Fruit fly (Drosophila melanogaster) whole organism, embryonic: ENCODE results near the gene hry.

Source experiments
- CG10209 ChIP-seq: fragments of 200-800 bp; sonication (Bioruptor generic); optimal IDR thresholded peaks from 3 replicates; lab custom pipeline; 2017; ENCODE audit warnings: missing biosample characterization, mild to moderate bottlenecking, missing genetic modification characterization, missing genetic modification reagents
- CG10321 ChIP-seq: fragments of 200-800 bp; sonication (Bioruptor generic); IDR thresholded peaks from 2 replicates; pipeline ENCODE4 v1.3.6; 2022; ENCODE audit warnings: missing biosample characterization, missing genetic modification characterization
- CG11695 ChIP-seq: fragments of 200-800 bp; sonication (Bioruptor generic); IDR thresholded peaks from 3 replicates; pipeline ENCODE4 v1.3.6; 2022; ENCODE audit warnings: missing biosample characterization, missing genetic modification characterization
- CG12299 ChIP-seq: fragments of 200-800 bp; sonication (Bioruptor generic); optimal IDR thresholded peaks from 2 replicates; lab custom pipeline; 2018; ENCODE audit warnings: missing biosample characterization, mild to moderate bottlenecking, missing genetic modification characterization
- CG13123 ChIP-seq: fragments of 200-800 bp; sonication (Bioruptor generic); optimal IDR thresholded peaks from 2 replicates; lab custom pipeline; 2016; ENCODE audit warnings: missing biosample characterization, missing genetic modification characterization
- CG14965 ChIP-seq: fragments of 200-800 bp; sonication (Bioruptor generic); optimal IDR thresholded peaks from 2 replicates; lab custom pipeline; 2016; ENCODE audit warnings: missing biosample characterization, missing genetic modification characterization, borderline replicate concordance
- CG15073 ChIP-seq: fragments of 200-800 bp; sonication (Bioruptor generic); optimal IDR thresholded peaks from 2 replicates; lab custom pipeline; 2016; ENCODE audit warnings: missing biosample characterization, missing genetic modification characterization
- CG15269 ChIP-seq: fragments of 200-800 bp; sonication (Bioruptor generic); optimal IDR thresholded peaks from 2 replicates; lab custom pipeline; 2018; ENCODE audit warnings: missing biosample characterization, mild to moderate bottlenecking, missing genetic modification characterization, moderate library complexity
- CG16815 ChIP-seq: fragments of 200-800 bp; sonication (Bioruptor generic); optimal IDR thresholded peaks from 3 replicates; lab custom pipeline; 2017; ENCODE audit warnings: missing biosample characterization, mild to moderate bottlenecking, missing genetic modification characterization
- CG1792 ChIP-seq: fragments of 200-800 bp; sonication (Bioruptor generic); optimal IDR thresholded peaks from 2 replicates; lab custom pipeline; 2016; ENCODE audit warnings: missing biosample characterization, missing genetic modification characterization
- CG2116 ChIP-seq: fragments of 200-800 bp; sonication (Bioruptor generic); optimal IDR thresholded peaks from 3 replicates; lab custom pipeline; 2018; ENCODE audit warnings: missing biosample characterization, mild to moderate bottlenecking, missing genetic modification characterization
- CG3065 ChIP-seq: fragments of 200-800 bp; sonication (Bioruptor generic); optimal IDR thresholded peaks from 2 replicates; lab custom pipeline; 2016; ENCODE audit warnings: missing biosample characterization, missing genetic modification characterization
- CG31441 ChIP-seq: fragments of 200-800 bp; sonication (Bioruptor generic); IDR thresholded peaks from 2 replicates; pipeline ENCODE4 v1.3.6; 2022; ENCODE audit warnings: missing biosample characterization, missing genetic modification characterization
- CG33213 ChIP-seq: fragments of 200-800 bp; sonication (Bioruptor generic); optimal IDR thresholded peaks from 3 replicates; lab custom pipeline; 2016; ENCODE audit warnings: missing biosample characterization, missing genetic modification characterization
- CG8089 ChIP-seq: fragments of 200-800 bp; sonication (Bioruptor generic); optimal IDR thresholded peaks from 3 replicates; lab custom pipeline; 2016; ENCODE audit warnings: missing biosample characterization, missing genetic modification characterization
- CG8290 ChIP-seq, 3 experiments: fragments of 200-800 bp; sonication (Bioruptor generic); optimal IDR thresholded peaks; 2 replicates each; lab custom pipeline; 2016 to 2019; ENCODE audit warnings: missing biosample characterization in 3 of 3, missing genetic modification characterization in 3 of 3, mild to moderate bottlenecking in 2 of 3, moderate library complexity in 1 of 3
- Dek ChIP-seq: fragments of 200-800 bp; sonication (Bioruptor generic); optimal IDR thresholded peaks from 3 replicates; lab custom pipeline; 2019; ENCODE audit warnings: missing biosample characterization, mild to moderate bottlenecking, missing genetic modification characterization, moderate library complexity
- Dip2 ChIP-seq: fragments of 200-800 bp; sonication (Bioruptor generic); IDR thresholded peaks from 2 replicates; pipeline ENCODE4 v1.3.6; 2022; ENCODE audit warnings: missing biosample characterization, missing genetic modification characterization
- Ets97D ChIP-seq: fragments of 200-800 bp; sonication (Bioruptor generic); optimal IDR thresholded peaks from 3 replicates; lab custom pipeline; 2016; ENCODE audit warnings: missing biosample characterization, missing genetic modification characterization
- HLHmδ ChIP-seq: fragments of 200-800 bp; sonication (Bioruptor generic); optimal IDR thresholded peaks from 2 replicates; lab custom pipeline; 2018; ENCODE audit warnings: missing biosample characterization, mild to moderate bottlenecking, missing genetic modification characterization, moderate library complexity
- Hr78 ChIP-seq, 2 experiments: fragments of 200-800 bp in 1 of 2; fragments of >200 bp in 1 of 2; sonication (Bioruptor generic) in 1 of 2; optimal IDR thresholded peaks; 2 replicates each; lab custom pipeline; 2017 to 2019; ENCODE audit warnings: missing biosample characterization in 2 of 2, missing genetic modification characterization in 2 of 2, mild to moderate bottlenecking in 1 of 2, moderate library complexity in 1 of 2
- Nf-YA ChIP-seq: fragments of 200-800 bp; sonication (Bioruptor generic); IDR thresholded peaks from 2 replicates; pipeline ENCODE4 v1.3.6; 2022; ENCODE audit warnings: missing biosample characterization, missing genetic modification characterization
- Side ChIP-seq: fragments of 200-800 bp; sonication (Bioruptor generic); optimal IDR thresholded peaks from 2 replicates; lab custom pipeline; 2016; ENCODE audit warnings: missing biosample characterization, missing genetic modification characterization
- Six4 ChIP-seq: fragments of 200-800 bp; sonication (Bioruptor generic); optimal IDR thresholded peaks from 2 replicates; lab custom pipeline; 2016; ENCODE audit warnings: missing biosample characterization, missing genetic modification characterization
- YL-1 ChIP-seq: fragments of 200-800 bp; sonication (Bioruptor generic); optimal IDR thresholded peaks from 3 replicates; lab custom pipeline; 2017; ENCODE audit warnings: missing biosample characterization, mild to moderate bottlenecking, missing genetic modification characterization
- ara ChIP-seq: fragments of 200-800 bp; sonication (Bioruptor generic); IDR thresholded peaks from 2 replicates; pipeline ENCODE4 v1.3.6; 2022; ENCODE audit warnings: missing biosample characterization, missing genetic modification characterization
- br ChIP-seq: fragments of >200 bp; optimal IDR thresholded peaks from 2 replicates; lab custom pipeline; 2017
- btn ChIP-seq: fragments of 200-800 bp; sonication (Bioruptor generic); optimal IDR thresholded peaks from 2 replicates; lab custom pipeline; 2016; ENCODE audit warnings: missing biosample characterization, missing genetic modification characterization
- cad ChIP-seq: fragments of >200 bp; optimal IDR thresholded peaks from 2 replicates; lab custom pipeline; 2017; ENCODE audit warnings: missing biosample characterization, missing genetic modification characterization
- cato ChIP-seq: fragments of 200-800 bp; sonication (Bioruptor generic); optimal IDR thresholded peaks from 2 replicates; lab custom pipeline; 2016; ENCODE audit warnings: missing biosample characterization, missing genetic modification characterization, borderline replicate concordance
- cg ChIP-seq: fragments of 200-800 bp; sonication (Bioruptor generic); optimal IDR thresholded peaks from 3 replicates; lab custom pipeline; 2019; ENCODE audit warnings: missing biosample characterization, mild to moderate bottlenecking, missing genetic modification characterization, moderate library complexity
- crol ChIP-seq: fragments of 200-800 bp; sonication (Bioruptor generic); IDR thresholded peaks from 2 replicates; pipeline ENCODE4 v1.3.6; 2022; ENCODE audit warnings: missing biosample characterization, missing genetic modification characterization
- dm ChIP-seq: fragments of 200-800 bp; sonication (Bioruptor generic); optimal IDR thresholded peaks from 3 replicates; lab custom pipeline; 2016; ENCODE audit warnings: missing biosample characterization, missing genetic modification characterization
- emc ChIP-seq: fragments of 200-800 bp; sonication (Bioruptor generic); optimal IDR thresholded peaks from 2 replicates; lab custom pipeline; 2016; ENCODE audit warnings: missing biosample characterization, missing genetic modification characterization
- en ChIP-seq: fragments of 200-800 bp; sonication (Bioruptor generic); optimal IDR thresholded peaks from 2 replicates; lab custom pipeline; 2016; ENCODE audit warnings: missing biosample characterization, missing genetic modification characterization
- ewg ChIP-seq: fragments of 200-800 bp; sonication (Bioruptor generic); optimal IDR thresholded peaks from 3 replicates; lab custom pipeline; 2017; ENCODE audit warnings: mild to moderate bottlenecking, missing biosample characterization, missing genetic modification reagents, missing genetic modification characterization
- eyg ChIP-seq: fragments of 200-800 bp; sonication (Bioruptor generic); optimal IDR thresholded peaks from 3 replicates; lab custom pipeline; 2016; ENCODE audit warnings: missing biosample characterization, missing genetic modification characterization
- fu2 ChIP-seq: fragments of 200-800 bp; sonication (Bioruptor generic); optimal IDR thresholded peaks from 2 replicates; lab custom pipeline; 2016; ENCODE audit warnings: missing biosample characterization, missing genetic modification characterization
- hbn ChIP-seq: fragments of 200-800 bp; sonication (Bioruptor generic); IDR thresholded peaks from 2 replicates; pipeline ENCODE4 v1.3.6; 2022; ENCODE audit warnings: missing biosample characterization, missing genetic modification characterization; ENCODE audit not compliant: partially characterized antibody
- jumu ChIP-seq: fragments of 200-800 bp; sonication (Bioruptor generic); optimal IDR thresholded peaks from 3 replicates; lab custom pipeline; 2016; ENCODE audit warnings: missing biosample characterization, missing genetic modification characterization
- lbe ChIP-seq: fragments of 200-800 bp; sonication (Bioruptor generic); optimal IDR thresholded peaks from 2 replicates; lab custom pipeline; 2016; ENCODE audit warnings: missing biosample characterization, mild to moderate bottlenecking, missing genetic modification characterization
- oc ChIP-seq: fragments of 200-800 bp; sonication (Bioruptor generic); optimal IDR thresholded peaks from 2 replicates; lab custom pipeline; 2018; ENCODE audit warnings: missing biosample characterization, mild to moderate bottlenecking, missing genetic modification characterization, moderate library complexity
- prd ChIP-seq, 3 experiments: fragments of >200 bp in 2 of 3; fragments of 200-800 bp in 1 of 3; sonication (Bioruptor generic) in 1 of 3; optimal IDR thresholded peaks in 2 of 3; IDR thresholded peaks in 1 of 3; 2 replicates in 2 of 3; 3 replicates in 1 of 3; pipeline versions ENCODE4 v1.3.6 to Lab custom; 2017 to 2022; ENCODE audit warnings: missing biosample characterization in 1 of 3, missing genetic modification characterization in 1 of 3
- ro ChIP-seq: fragments of 200-800 bp; sonication (Bioruptor generic); IDR thresholded peaks from 2 replicates; pipeline ENCODE4 v1.3.6; 2022; ENCODE audit warnings: missing biosample characterization, missing genetic modification characterization
- sc ChIP-seq, 3 experiments: fragments of >200 bp in 2 of 3; fragments of 200-800 bp in 1 of 3; sonication (Bioruptor generic) in 1 of 3; optimal IDR thresholded peaks; 2 replicates in 2 of 3; 3 replicates in 1 of 3; lab custom pipeline; 2017; ENCODE audit warnings: mild to moderate bottlenecking in 1 of 3, missing biosample characterization in 1 of 3, missing genetic modification characterization in 1 of 3, missing genetic modification reagents in 1 of 3
- so ChIP-seq: fragments of 200-800 bp; sonication (Bioruptor generic); IDR thresholded peaks from 3 replicates; pipeline ENCODE4 v1.3.6; 2022; ENCODE audit warnings: missing biosample characterization, missing genetic modification characterization
- tap ChIP-seq: fragments of 200-800 bp; optimal IDR thresholded peaks from 3 replicates; lab custom pipeline; 2019; ENCODE audit warnings: missing biosample characterization, mild to moderate bottlenecking, missing genetic modification characterization, moderate library complexity
- twi ChIP-seq: fragments of 200-800 bp; optimal IDR thresholded peaks from 2 replicates; lab custom pipeline; 2019; ENCODE audit warnings: missing biosample characterization, mild to moderate bottlenecking, missing genetic modification characterization, moderate library complexity

The hry gene

DNA sequence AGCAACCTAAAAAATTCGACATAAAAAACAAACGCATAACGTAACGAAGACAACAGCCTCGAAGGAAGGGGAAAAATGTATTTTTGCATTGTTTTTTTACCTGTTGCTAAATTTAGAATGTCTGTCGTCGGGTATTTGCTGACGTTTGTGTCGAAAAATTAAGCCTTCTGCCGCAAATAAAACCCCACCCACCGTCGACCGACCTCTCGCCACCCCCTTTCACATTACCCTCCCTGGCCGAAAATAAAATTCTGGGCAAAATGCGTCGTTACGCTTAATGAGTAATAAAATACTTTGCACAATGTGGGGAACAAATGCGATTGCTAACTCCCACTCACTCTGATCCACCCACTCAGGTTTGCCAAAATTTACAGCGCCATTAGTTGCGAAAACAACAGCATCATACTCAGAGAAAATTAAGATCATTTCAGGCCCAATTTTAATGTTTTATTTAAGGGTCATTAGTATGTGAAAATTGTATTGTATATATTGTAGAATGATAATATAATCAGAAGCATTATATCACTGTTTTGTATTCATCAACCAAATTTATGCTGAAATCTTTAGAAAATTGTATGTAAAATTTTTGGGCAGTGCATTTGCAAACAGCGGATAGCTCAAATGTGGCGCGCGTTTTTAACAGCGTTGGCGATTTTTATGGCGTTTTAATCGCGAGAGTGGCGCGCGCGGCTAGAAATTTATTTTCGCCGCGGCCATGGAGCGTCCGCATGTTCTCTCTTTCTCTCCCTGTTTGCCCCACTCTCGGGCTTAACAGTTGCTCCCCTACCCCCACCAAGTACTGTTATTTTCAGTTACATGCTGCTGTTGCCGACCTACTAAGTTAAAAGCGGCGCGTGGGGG, 3.1 kb upstream of the hry start (continued):
- TF ChIP-seq CG31441 (GFP tag; lab: Robert Waterston, UW) = peak; percentile 21; the same call in 1 of the 2 replicates
- TF ChIP-seq CG2116 (GFP tag; lab: Kevin White, UChicago) = no peak
- TF ChIP-seq Ets97D (GFP tag; lab: Kevin White, UChicago) = no peak
- no peak for TF ChIP-seq cad
- TF ChIP-seq lbe = peak; percentile 80
- no peak for TF ChIP-seq CG15073 (GFP tag; lab: Kevin White, UChicago)
- no peak for TF ChIP-seq br
- TF ChIP-seq en (GFP tag; lab: Kevin White, UChicago) = no peak
- no peak for TF ChIP-seq Dip2 (GFP tag; lab: Robert Waterston, UW)
- no peak for TF ChIP-seq CG10321 (GFP tag; lab: Robert Waterston, UW)
- TF ChIP-seq CG15269 = peak; percentile 55
- TF ChIP-seq CG13123 = no peak
- TF ChIP-seq YL-1 = no peak
- no peak for TF ChIP-seq ro
- TF ChIP-seq Hr78 (GFP tag; optimal IDR thresholded peaks at IDR 0.05; lab: Kevin White, UChicago) = no peak
- TF ChIP-seq CG3065 (GFP tag; lab: Kevin White, UChicago) = no peak
- TF ChIP-seq cg = no peak
- no peak for TF ChIP-seq dm (GFP tag; lab: Kevin White, UChicago)
- no peak for TF ChIP-seq Side
- no peak for TF ChIP-seq btn
- TF ChIP-seq Nf-YA (GFP tag; lab: Robert Waterston, UW) = no peak
- no peak for TF ChIP-seq hbn
- TF ChIP-seq so = 0 out of 3 replicates have a peak, but pooled peaks have one; percentile 36
- TF ChIP-seq CG8089 = no peak
- no peak for TF ChIP-seq CG12299 (tag; lab: Kevin White, UChicago)
- TF ChIP-seq jumu = no peak
- TF ChIP-seq ara (GFP tag; lab: Robert Waterston, UW) = no peak
- peak; percentile 28 for TF ChIP-seq CG10209
- no peak for TF ChIP-seq twi (tag; lab: Kevin White, UChicago)
- TF ChIP-seq cato (GFP tag; lab: Kevin White, UChicago) = no peak
- TF ChIP-seq prd (optimal IDR thresholded peaks at IDR 0.05; lab: Kevin White, UChicago) = no peak
- TF ChIP-seq prd (GFP tag; IDR thresholded peaks at IDR 0.05; lab: Robert Waterston, UW) = peak; percentile 46; the same call in 1 of the 3 replicates
- TF ChIP-seq crol = peak; percentile 95
- no peak for TF ChIP-seq eyg
- TF ChIP-seq fu2 = peak; percentile 31
- TF ChIP-seq CG14965 = no peak
- TF ChIP-seq oc (tag; lab: Kevin White, UChicago) = no peak
- TF ChIP-seq emc (GFP tag; lab: Kevin White, UChicago) = no peak
- TF ChIP-seq sc (optimal IDR thresholded peaks at IDR 0.05; lab: Kevin White, UChicago) = no peak
- no peak for TF ChIP-seq sc (GFP tag; optimal IDR thresholded peaks at IDR 0.05; lab: Kevin White, UChicago)
- no peak for TF ChIP-seq CG16815 (GFP tag; lab: Kevin White, UChicago)
- TF ChIP-seq Dek (tag; lab: Kevin White, UChicago) = peak; percentile 58
- no peak for TF ChIP-seq CG1792 (GFP tag; lab: Kevin White, UChicago)
- TF ChIP-seq CG11695 (GFP tag; lab: Robert Waterston, UW) = peak; percentile 63; the same call in 2 of the 3 replicates
- TF ChIP-seq Six4 (GFP tag; lab: Kevin White, UChicago) = no peak
- no peak for TF ChIP-seq CG33213 (GFP tag; lab: Kevin White, UChicago)
- TF ChIP-seq CG8290 (GFP tag; optimal IDR thresholded peaks at IDR 0.05; lab: Kevin White, UChicago) = no peak
- TF ChIP-seq CG8290 (tag; optimal IDR thresholded peaks at IDR 0.05; lab: Kevin White, UChicago) = peak in 1 of 2 experiments; percentile 57
- no peak for TF ChIP-seq ewg (GFP tag; lab: Kevin White, UChicago)
- no peak for TF ChIP-seq HLHmδ
- TF ChIP-seq tap (tag; lab: Kevin White, UChicago) = no peak
